Worm (Caenorhabditis elegans): Measurements from ENCODE around the gene prdx-2.

Gene prdx-2

DNA sequence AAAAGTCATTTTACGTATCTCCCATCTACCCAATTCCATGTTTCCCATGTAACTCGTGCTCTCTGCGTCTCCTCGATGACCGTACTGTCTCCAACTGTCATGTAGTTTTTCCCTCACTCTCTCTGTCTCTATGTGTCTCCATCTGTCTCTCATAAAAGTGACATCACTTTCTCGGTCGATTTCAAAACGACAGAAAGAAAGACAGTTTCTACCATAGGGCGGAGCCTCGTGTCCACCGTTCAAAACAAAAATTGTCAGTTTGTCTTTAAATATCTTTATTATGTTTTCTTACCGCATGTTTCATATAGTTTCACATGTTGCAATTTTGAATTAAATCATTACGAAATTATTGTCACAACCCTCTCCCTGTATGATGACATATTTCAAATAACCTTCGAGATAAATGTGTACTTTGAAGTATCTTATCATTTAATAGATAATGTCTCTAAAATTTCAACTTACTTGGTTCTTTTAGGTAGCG lies 47.7 kb upstream of the prdx-2 start:
- TF ChIP-seq dpl-1 (GFP tag; optimal IDR thresholded peaks at IDR 0.05) (peak; percentile 26), zip-11 (GFP tag; IDR thresholded peaks at IDR 0.05) (no peak), arid-1 (GFP tag; conservative IDR thresholded peaks at IDR 0.05) (0 out of 2 replicates have a peak, but pooled peaks have one; percentile 22), egl-43 (GFP tag; IDR thresholded peaks at IDR 0.05) (no peak), egl-27 (tag; optimal IDR thresholded peaks at IDR 0.05) (no peak), ceh-32 (tag; optimal IDR thresholded peaks at IDR 0.05; ENCODE audit: poor library complexity) (no peak), gei-8 (GFP tag; optimal IDR thresholded peaks at IDR 0.05) (peak; percentile 67), ces-1 (GFP tag; optimal IDR thresholded peaks at IDR 0.05) (no peak), F49E8.2 (tag; optimal IDR thresholded peaks at IDR 0.05; ENCODE audit: borderline replicate concordance) (no peak), lir-3 (tag; optimal IDR thresholded peaks at IDR 0.05) (no peak), nhr-6 (tag; optimal IDR thresholded peaks at IDR 0.05) (no peak), F26F4.8 (GFP tag; conservative IDR thresholded peaks at IDR 0.05) (no peak), hif-1 (tag; optimal IDR thresholded peaks at IDR 0.05) (peak; percentile 9 to 71), nhr-102 (tag; optimal IDR thresholded peaks at IDR 0.05) (peak; percentile 91), nhr-48 (tag; optimal IDR thresholded peaks at IDR 0.05) (peak; percentile 90), jun-1 (tag; optimal IDR thresholded peaks at IDR 0.05) (peak; percentile 72), mep-1 (tag; optimal IDR thresholded peaks at IDR 0.05) (peak; percentile 68), Y5F2A.4 (GFP tag; optimal IDR thresholded peaks at IDR 0.05) (no peak), nhr-28 (tag; optimal IDR thresholded peaks at IDR 0.05) (peak; percentile 88), pha-4 (GFP tag; IDR thresholded peaks at IDR 0.05) (peak; percentile 74; the same call in 1 of the 2 replicates), pha-4 (tag; optimal IDR thresholded peaks at IDR 0.05) (peak; percentile 57), ztf-11 (tag; optimal IDR thresholded peaks at IDR 0.05) (no peak), vab-7 (GFP tag; IDR thresholded peaks at IDR 0.05) (no peak), unc-130 (GFP tag; optimal IDR thresholded peaks at IDR 0.05) (no peak), unc-39 (tag; optimal IDR thresholded peaks at IDR 0.05) (no peak), saeg-2 (GFP tag; IDR thresholded peaks at IDR 0.05) (0 out of 2 replicates have a peak, but pooled peaks have one; percentile 42), fkh-10 (GFP tag; optimal IDR thresholded peaks at IDR 0.05) (no peak), daf-12 (tag; optimal IDR thresholded peaks at IDR 0.05) (no peak), daf-8 (GFP tag; IDR thresholded peaks at IDR 0.05) (no peak), Y48G9A.11 (GFP tag; IDR thresholded peaks at IDR 0.05) (no peak), spr-3 (GFP tag; optimal IDR thresholded peaks at IDR 0.05) (no peak), ztf-7 (tag; optimal IDR thresholded peaks at IDR 0.05) (peak; percentile 52), lsy-2 (tag; optimal IDR thresholded peaks at IDR 0.05) (peak; percentile 67 to 86), mxl-3 (GFP tag; optimal IDR thresholded peaks at IDR 0.05) (peak; percentile 81), T26A8.4 (GFP tag; IDR thresholded peaks at IDR 0.05) (peak; percentile 64), nhr-237 (tag; optimal IDR thresholded peaks at IDR 0.05) (no peak), lin-1 (GFP tag; IDR thresholded peaks at IDR 0.05) (peak; percentile 58), dmd-9 (GFP tag; IDR thresholded peaks at IDR 0.05) (no peak), ama-1 (optimal IDR thresholded peaks at IDR 0.05) (no peak), fos-1 (tag; optimal IDR thresholded peaks at IDR 0.05) (peak; percentile 60), rbr-2 (tag; optimal IDR thresholded peaks at IDR 0.05) (peak; percentile 68), lin-38 (GFP tag; IDR thresholded peaks at IDR 0.05) (peak; percentile 36), spr-1 (tag; optimal IDR thresholded peaks at IDR 0.05) (no peak), daf-16 (GFP tag; optimal IDR thresholded peaks at IDR 0.05) (peak in 1 of 2 experiments; percentile 39), daf-16 (tag; optimal IDR thresholded peaks at IDR 0.05) (peak; percentile 23), nhr-25 (tag; optimal IDR thresholded peaks at IDR 0.05; ENCODE audit: borderline replicate concordance, insufficient read depth) (peak; percentile 95), lin-29 (GFP tag; IDR thresholded peaks at IDR 0.05) (no peak), T20F7.1 (GFP tag; optimal IDR thresholded peaks at IDR 0.05) (peak; percentile 64), snpc-1.2 (GFP tag; IDR thresholded peaks at IDR 0.05) (no peak), Y105C5A.15 (GFP tag; IDR thresholded peaks at IDR 0.05) (no peak), snpc-4 (tag; optimal IDR thresholded peaks at IDR 0.05) (no peak), nhr-11 (tag; optimal IDR thresholded peaks at IDR 0.05) (peak; percentile 63)

All from whole organism, L4 larva.